Worm (Caenorhabditis elegans): Measurements from ENCODE around the gene M106.7.

M106.7 gene

ce11 chrII:10861723-10862486 is 4.9 kb upstream of the M106.7 start:
- TF ChIP-seq med-1 (GFP tag; optimal IDR thresholded peaks at IDR 0.05; ENCODE audit: insufficient read depth) (no peak), cog-1 (tag; optimal IDR thresholded peaks at IDR 0.05) (no peak), ztf-23 (GFP tag; IDR thresholded peaks at IDR 0.05) (no peak), ztf-29 (GFP tag; IDR thresholded peaks at IDR 0.05) (no peak), T22C8.4 (GFP tag; IDR thresholded peaks at IDR 0.05) (no peak), tab-1 (GFP tag; IDR thresholded peaks at IDR 0.05) (no peak), ref-1 (GFP tag; conservative IDR thresholded peaks at IDR 0.05) (no peak), flt-1 (GFP tag; IDR thresholded peaks at IDR 0.05) (no peak), klf-2 (GFP tag; conservative IDR thresholded peaks at IDR 0.05) (no peak)

- TF ChIP-seq cog-1 (tag; optimal IDR thresholded peaks at IDR 0.05), result no peak
- TF ChIP-seq ref-1 (GFP tag; conservative IDR thresholded peaks at IDR 0.05), result no peak
- no peak for TF ChIP-seq klf-2 (GFP tag; conservative IDR thresholded peaks at IDR 0.05)
- TF ChIP-seq flt-1 (GFP tag; IDR thresholded peaks at IDR 0.05), result no peak
- no peak for TF ChIP-seq med-1 (GFP tag; optimal IDR thresholded peaks at IDR 0.05; ENCODE audit: insufficient read depth)
- no peak for TF ChIP-seq ztf-23 (GFP tag; IDR thresholded peaks at IDR 0.05)
- TF ChIP-seq ztf-29 (GFP tag; IDR thresholded peaks at IDR 0.05), result no peak
- no peak for TF ChIP-seq tab-1 (GFP tag; IDR thresholded peaks at IDR 0.05)
- TF ChIP-seq T22C8.4 (GFP tag; IDR thresholded peaks at IDR 0.05), result no peak
These were observed 4.3 kb upstream of the M106.7 start for ce11 chrII:10861305-10861704.

- TF ChIP-seq flt-1 (GFP tag; IDR thresholded peaks at IDR 0.05) (no peak), tab-1 (GFP tag; IDR thresholded peaks at IDR 0.05) (no peak), cog-1 (tag; optimal IDR thresholded peaks at IDR 0.05) (no peak), ztf-29 (GFP tag; IDR thresholded peaks at IDR 0.05) (no peak), ref-1 (GFP tag; conservative IDR thresholded peaks at IDR 0.05) (no peak), ztf-23 (GFP tag; IDR thresholded peaks at IDR 0.05) (no peak), klf-2 (GFP tag; conservative IDR thresholded peaks at IDR 0.05) (no peak), med-1 (GFP tag; optimal IDR thresholded peaks at IDR 0.05; ENCODE audit: insufficient read depth) (no peak), T22C8.4 (GFP tag; IDR thresholded peaks at IDR 0.05) (no peak)
These were observed 3.9 kb upstream of the M106.7 start, which contains the start of gene M106.3 for ce11 chrII:10860840-10861239. Gene M106.3, minus strand, starts transcription at chrII:10860909.

ce11 chrII:10859359-10859758 is 2.4 kb upstream of the M106.7 start:
- TF ChIP-seq ztf-23 (GFP tag; IDR thresholded peaks at IDR 0.05) (no peak), med-1 (GFP tag; optimal IDR thresholded peaks at IDR 0.05; ENCODE audit: insufficient read depth) (no peak), cog-1 (tag; optimal IDR thresholded peaks at IDR 0.05) (no peak), tab-1 (GFP tag; IDR thresholded peaks at IDR 0.05) (no peak), T22C8.4 (GFP tag; IDR thresholded peaks at IDR 0.05) (no peak), ref-1 (GFP tag; conservative IDR thresholded peaks at IDR 0.05) (no peak), ztf-29 (GFP tag; IDR thresholded peaks at IDR 0.05) (no peak), klf-2 (GFP tag; conservative IDR thresholded peaks at IDR 0.05) (no peak), flt-1 (GFP tag; IDR thresholded peaks at IDR 0.05) (no peak)

ce11 chrII:10852880-10853279 is 4.1 kb downstream of the M106.7 start:
- TF ChIP-seq flt-1 (GFP tag; IDR thresholded peaks at IDR 0.05), result no peak

ce11 chrII:10851110-10851509 is 5.9 kb downstream of the M106.7 start:
- TF ChIP-seq flt-1 (GFP tag; IDR thresholded peaks at IDR 0.05) (no peak), cog-1 (tag; optimal IDR thresholded peaks at IDR 0.05) (peak; percentile 68)

ce11 chrII:10849903-10850302 is 7.1 kb downstream of the M106.7 start, which contains the start of gene M106.2:
Gene M106.2, minus strand, starts transcription at chrII:10850003.
- TF ChIP-seq cog-1 (tag; optimal IDR thresholded peaks at IDR 0.05) (no peak), ztf-29 (GFP tag; IDR thresholded peaks at IDR 0.05) (no peak)

ce11 chrII:10847057-10847456 is 9.9 kb downstream of the M106.7 start:
- TF ChIP-seq cog-1 (tag; optimal IDR thresholded peaks at IDR 0.05) (no peak), flt-1 (GFP tag; IDR thresholded peaks at IDR 0.05) (no peak), T22C8.4 (GFP tag; IDR thresholded peaks at IDR 0.05) (no peak), ztf-29 (GFP tag; IDR thresholded peaks at IDR 0.05) (no peak), klf-2 (GFP tag; conservative IDR thresholded peaks at IDR 0.05) (no peak), tab-1 (GFP tag; IDR thresholded peaks at IDR 0.05) (no peak), ref-1 (GFP tag; conservative IDR thresholded peaks at IDR 0.05) (no peak), ztf-23 (GFP tag; IDR thresholded peaks at IDR 0.05) (no peak), med-1 (GFP tag; optimal IDR thresholded peaks at IDR 0.05; ENCODE audit: insufficient read depth) (no peak)

ce11 chrII:10843527-10843926 is 13.4 kb downstream of the M106.7 start, which contains the start of gene M106.8:
Gene M106.8, minus strand, starts transcription at chrII:10843627.
- TF ChIP-seq T22C8.4 (GFP tag; IDR thresholded peaks at IDR 0.05) (no peak), med-1 (GFP tag; optimal IDR thresholded peaks at IDR 0.05; ENCODE audit: insufficient read depth) (no peak), tab-1 (GFP tag; IDR thresholded peaks at IDR 0.05) (no peak), ztf-23 (GFP tag; IDR thresholded peaks at IDR 0.05) (no peak), ref-1 (GFP tag; conservative IDR thresholded peaks at IDR 0.05) (no peak), ztf-29 (GFP tag; IDR thresholded peaks at IDR 0.05) (no peak), flt-1 (GFP tag; IDR thresholded peaks at IDR 0.05) (no peak), klf-2 (GFP tag; conservative IDR thresholded peaks at IDR 0.05) (no peak), cog-1 (tag; optimal IDR thresholded peaks at IDR 0.05) (no peak)

ce11 chrII:10840067-10840466 is 16.9 kb downstream of the M106.7 start:
- peak; percentile 92 for TF ChIP-seq cog-1 (tag; optimal IDR thresholded peaks at IDR 0.05)
- peak; percentile 89 for TF ChIP-seq klf-2 (GFP tag; conservative IDR thresholded peaks at IDR 0.05)
- TF ChIP-seq T22C8.4 (GFP tag; IDR thresholded peaks at IDR 0.05), result peak; percentile 93
- TF ChIP-seq ref-1 (GFP tag; conservative IDR thresholded peaks at IDR 0.05), result peak; percentile 98
- TF ChIP-seq tab-1 (GFP tag; IDR thresholded peaks at IDR 0.05), result peak; percentile 95
- TF ChIP-seq ztf-29 (GFP tag; IDR thresholded peaks at IDR 0.05), result peak; percentile 87
- TF ChIP-seq med-1 (GFP tag; optimal IDR thresholded peaks at IDR 0.05; ENCODE audit: insufficient read depth), result peak; percentile 69
- TF ChIP-seq flt-1 (GFP tag; IDR thresholded peaks at IDR 0.05), result peak; percentile 97
- peak; percentile 92 for TF ChIP-seq ztf-23 (GFP tag; IDR thresholded peaks at IDR 0.05)

Data from whole organism, midembryonic.